Fruit fly (Drosophila melanogaster): Measurements from ENCODE around the gene CG11313.

The CG11313 gene

dm6 chr3R:30689653-30690052, 41.3 kb downstream of the CG11313 start:
- TF ChIP-seq Snoo (tag; optimal IDR thresholded peaks at IDR 0.05) (peak; percentile 31), CG4496 (GFP tag; IDR thresholded peaks at IDR 0.05) (peak; percentile 93), CG8159 (tag; optimal IDR thresholded peaks at IDR 0.05) (peak; percentile 17), Ets98B (GFP tag; IDR thresholded peaks at IDR 0.05) (peak; percentile 80), Pif1B (GFP tag; optimal IDR thresholded peaks at IDR 0.05) (peak; percentile 46), CG17806 (tag; optimal IDR thresholded peaks at IDR 0.05) (no peak), CG32121 (GFP tag; IDR thresholded peaks at IDR 0.05) (no peak), Pif1A (GFP tag; optimal IDR thresholded peaks at IDR 0.05) (peak; percentile 31), D1 (tag; optimal IDR thresholded peaks at IDR 0.05) (no peak), EcR (GFP tag; optimal IDR thresholded peaks at IDR 0.05) (no peak), CG15710 (tag; optimal IDR thresholded peaks at IDR 0.05) (no peak), CG14655 (GFP tag; optimal IDR thresholded peaks at IDR 0.05) (peak; percentile 82), gl (tag; optimal IDR thresholded peaks at IDR 0.05) (no peak), fd96Ca (GFP tag; IDR thresholded peaks at IDR 0.05) (peak; percentile 59; the same call in 1 of the 3 replicates), CG9948 (tag; optimal IDR thresholded peaks at IDR 0.05) (no peak), CG12605 (GFP tag; IDR thresholded peaks at IDR 0.05) (peak; percentile 47; the same call in 1 of the 2 replicates), CG8301 (tag; optimal IDR thresholded peaks at IDR 0.05) (peak; percentile 87), rn (GFP tag; IDR thresholded peaks at IDR 0.05) (peak; percentile 53; the same call in 1 of the 2 replicates)

All from whole organism, pupa.